Fruit fly (Drosophila melanogaster): ENCODE measurements around the gene ome.

ome gene

DNA sequence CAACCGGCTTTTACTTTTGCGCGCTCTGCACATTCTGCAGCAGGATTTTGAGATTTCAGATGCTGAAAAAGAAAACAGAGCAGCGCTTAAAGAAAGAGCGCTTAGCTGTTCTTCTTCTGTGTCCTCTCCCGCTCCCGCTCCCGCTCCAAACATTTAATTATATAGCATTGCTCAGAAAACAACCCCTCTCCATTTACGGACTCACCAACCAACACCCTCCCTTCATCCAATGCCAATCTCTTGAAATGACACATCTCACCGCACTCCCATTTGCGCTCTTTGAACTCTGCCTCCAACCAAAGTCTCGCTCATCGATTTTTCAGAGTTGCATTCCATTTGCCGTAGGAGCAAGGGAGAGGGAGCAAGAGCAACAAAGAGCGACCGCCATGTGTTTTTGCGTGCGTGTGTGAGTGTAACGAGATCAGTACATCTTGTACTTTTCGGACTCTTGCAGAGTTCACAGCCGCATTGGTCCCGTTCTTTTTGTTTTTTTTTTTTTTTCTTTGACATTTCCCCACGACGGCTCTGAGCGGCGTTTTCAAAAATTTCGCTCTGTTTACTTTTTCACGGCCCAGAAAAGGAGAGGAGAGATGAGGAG is 82.5 kb downstream of the ome start (continued):
- TF ChIP-seq CG15073 (GFP tag; optimal IDR thresholded peaks at IDR 0.05): no peak
- no peak for TF ChIP-seq tll (GFP tag; optimal IDR thresholded peaks at IDR 0.05)
- TF ChIP-seq Lhr (GFP tag; optimal IDR thresholded peaks at IDR 0.05): no peak
- no peak for TF ChIP-seq sisA (GFP tag; IDR thresholded peaks at IDR 0.05)
- TF ChIP-seq h (optimal IDR thresholded peaks at IDR 0.05): no peak
- no peak for TF ChIP-seq stc (GFP tag; IDR thresholded peaks at IDR 0.05)
- TF ChIP-seq CG4730 (GFP tag; IDR thresholded peaks at IDR 0.05): no peak
- no peak for TF ChIP-seq Mad (GFP tag; optimal IDR thresholded peaks at IDR 0.05)
- 0 out of 3 replicates have a peak, but pooled peaks have one; percentile 39 for TF ChIP-seq CG34224 (GFP tag; IDR thresholded peaks at IDR 0.05; ENCODE audit: partially characterized antibody)
- TF ChIP-seq Oaz (GFP tag; IDR thresholded peaks at IDR 0.05): no peak
- TF ChIP-seq CG2889 (GFP tag; IDR thresholded peaks at IDR 0.05): no peak
- peak; percentile 66 for TF ChIP-seq sd (tag; optimal IDR thresholded peaks at IDR 0.05)
- peak; percentile 75; the same call in 1 of the 4 replicates for TF ChIP-seq chinmo (GFP tag; IDR thresholded peaks at IDR 0.05; ENCODE audit: partially characterized antibody)
- TF ChIP-seq danr (GFP tag; IDR thresholded peaks at IDR 0.05): no peak
- no peak for TF ChIP-seq ssp (GFP tag; IDR thresholded peaks at IDR 0.05)
- no peak for TF ChIP-seq gfzf (GFP tag; optimal IDR thresholded peaks at IDR 0.05)
- TF ChIP-seq Dip3 (GFP tag; optimal IDR thresholded peaks at IDR 0.05): no peak
- TF ChIP-seq pum (GFP tag; optimal IDR thresholded peaks at IDR 0.05): no peak
- TF ChIP-seq GATAe (GFP tag; conservative IDR thresholded peaks at IDR 0.05): no peak
- TF ChIP-seq Usf (GFP tag; optimal IDR thresholded peaks at IDR 0.05): no peak
- TF ChIP-seq CG31388 (GFP tag; optimal IDR thresholded peaks at IDR 0.05): no peak
- TF ChIP-seq CG12769 (tag; optimal IDR thresholded peaks at IDR 0.05): no peak
- TF ChIP-seq Pdp1 (GFP tag; optimal IDR thresholded peaks at IDR 0.05): no peak
- TF ChIP-seq cwo (GFP tag; optimal IDR thresholded peaks at IDR 0.05): no peak
- TF ChIP-seq org-1 (GFP tag; optimal IDR thresholded peaks at IDR 0.05): no peak
- no peak for TF ChIP-seq dimm (GFP tag; IDR thresholded peaks at IDR 0.05)
- TF ChIP-seq insv (GFP tag; optimal IDR thresholded peaks at IDR 0.05): peak in 1 of 2 experiments; percentile 87
- no peak for TF ChIP-seq Dp (GFP tag; optimal IDR thresholded peaks at IDR 0.05)
- no peak for TF ChIP-seq CG6272 (GFP tag; IDR thresholded peaks at IDR 0.05)
- no peak for TF ChIP-seq Nf-YA (GFP tag; IDR thresholded peaks at IDR 0.05)
- no peak for TF ChIP-seq CG11723 (GFP tag; optimal IDR thresholded peaks at IDR 0.05)
- TF ChIP-seq MBD-R2 (GFP tag; IDR thresholded peaks at IDR 0.05): no peak
- no peak for TF ChIP-seq Hey (tag; optimal IDR thresholded peaks at IDR 0.05)
- TF ChIP-seq schlank (tag; optimal IDR thresholded peaks at IDR 0.05): no peak
- TF ChIP-seq mld (GFP tag; IDR thresholded peaks at IDR 0.05; ENCODE audit: partially characterized antibody): no peak
- no peak for TF ChIP-seq CG7271 (tag; optimal IDR thresholded peaks at IDR 0.05)
- TF ChIP-seq Drgx (GFP tag; IDR thresholded peaks at IDR 0.05): peak; percentile 33; the same call in 1 of the 2 replicates
- no peak for TF ChIP-seq crc (GFP tag; optimal IDR thresholded peaks at IDR 0.05)
- TF ChIP-seq CG10959 (GFP tag; IDR thresholded peaks at IDR 0.05): no peak
- TF ChIP-seq fd3F (GFP tag; optimal IDR thresholded peaks at IDR 0.05): no peak
- TF ChIP-seq CG14014 (GFP tag; IDR thresholded peaks at IDR 0.05): no peak
- TF ChIP-seq Asciz (GFP tag; optimal IDR thresholded peaks at IDR 0.05): no peak
- 0 out of 3 replicates have a peak, but pooled peaks have one; percentile 14 for TF ChIP-seq CG2199 (GFP tag; IDR thresholded peaks at IDR 0.05)
- TF ChIP-seq bsh (GFP tag; optimal IDR thresholded peaks at IDR 0.05): no peak
- no peak for TF ChIP-seq CG5245 (GFP tag; optimal IDR thresholded peaks at IDR 0.05)
- TF ChIP-seq CG1603 (tag; optimal IDR thresholded peaks at IDR 0.05): no peak
- no peak for TF ChIP-seq CG17802 (tag; optimal IDR thresholded peaks at IDR 0.05)
- TF ChIP-seq CG13624 (GFP tag; optimal IDR thresholded peaks at IDR 0.05): no peak
- TF ChIP-seq CG13296 (GFP tag; optimal IDR thresholded peaks at IDR 0.05): no peak
- no peak for TF ChIP-seq NK7.1 (GFP tag; optimal IDR thresholded peaks at IDR 0.05)
- no peak for TF ChIP-seq dysf (GFP tag; IDR thresholded peaks at IDR 0.05)

Measured in whole organism, embryonic.